Worm (Caenorhabditis elegans) whole organism, young adult: ENCODE measurements around the gene F55C5.10.

Experiments
- atf-7 ChIP-seq: sonication (generic microtip); optimal IDR thresholded peaks from 2 replicates; lab custom pipeline; 2017; ENCODE audit warnings: mild to moderate bottlenecking, missing genetic modification characterization, missing compliant biosample characterization
- cebp-2 ChIP-seq: fragments of 200-800 bp; sonication (Bioruptor generic); IDR thresholded peaks from 2 replicates; pipeline ENCODE4 v1.3.6; 2022; ENCODE audit warnings: missing genetic modification characterization, missing compliant biosample characterization
- snpc-3.4 ChIP-seq: sonication (generic microtip); optimal IDR thresholded peaks from 2 replicates; lab custom pipeline; 2017; ENCODE audit warnings: missing genetic modification characterization, mild to moderate bottlenecking, missing compliant biosample characterization, antibody characterized with exemption, moderate library complexity, missing genotype, missing genetic modification reagents
- unc-62 ChIP-seq: fragments of 150-350 bp; optimal IDR thresholded peaks from 2 replicates; lab custom pipeline; 2014; ENCODE audit warnings: missing biosample characterization, missing genetic modification reagents, missing genetic modification characterization

ce11 chrV:12256398-12256797 is 26.9 kb upstream of the F55C5.10 start, which contains the start of gene ugt-55:
- TF ChIP-seq unc-62 (GFP tag; lab: Kevin White, UChicago) (no peak), cebp-2 (GFP tag; lab: Robert Waterston, UW) (no peak), atf-7 (tag; lab: Kevin White, UChicago) (no peak), snpc-3.4 (tag; lab: Kevin White, UChicago) (no peak)
